Worm (Caenorhabditis elegans) whole organism, L4/young adult: Measurements from ENCODE around the gene C07D8.6.

Experiments
- W03F9.2 ChIP-seq: fragments of 150-350 bp; optimal IDR thresholded peaks from 2 replicates; lab custom pipeline; 2014; ENCODE audit warnings: missing biosample characterization, missing genetic modification characterization
- him-1 ChIP-seq: sonication (generic microtip); optimal IDR thresholded peaks from 2 replicates; lab custom pipeline; 2016; ENCODE audit warnings: missing genotype, missing genetic modification reagents, missing genetic modification characterization, missing compliant biosample characterization

DNA sequence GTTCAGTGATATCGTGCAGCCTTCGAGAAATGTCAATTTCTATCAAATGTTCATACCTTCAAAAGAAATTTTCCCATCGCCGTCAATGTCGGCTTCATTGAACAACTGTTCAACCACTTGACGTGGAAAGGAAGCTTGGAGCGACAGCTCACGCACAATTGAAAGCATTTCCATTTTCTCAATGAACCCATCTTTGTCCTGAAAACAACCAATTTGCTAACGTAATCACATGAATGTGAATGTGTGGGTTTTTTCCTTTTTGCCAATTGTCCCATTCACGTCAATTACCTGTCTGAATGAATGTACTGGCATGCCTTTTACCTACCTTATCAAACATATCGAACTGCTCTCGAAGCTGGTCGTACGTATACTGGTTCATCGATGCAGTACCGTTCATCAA lies 45.0 kb upstream of the C07D8.6 start:
- TF ChIP-seq him-1 (tag; lab: Kevin White, UChicago) (no peak), W03F9.2 (tag; lab: Kevin White, UChicago) (no peak)
